Fruit fly (Drosophila melanogaster): ENCODE results near the gene CG14610.

DNA sequence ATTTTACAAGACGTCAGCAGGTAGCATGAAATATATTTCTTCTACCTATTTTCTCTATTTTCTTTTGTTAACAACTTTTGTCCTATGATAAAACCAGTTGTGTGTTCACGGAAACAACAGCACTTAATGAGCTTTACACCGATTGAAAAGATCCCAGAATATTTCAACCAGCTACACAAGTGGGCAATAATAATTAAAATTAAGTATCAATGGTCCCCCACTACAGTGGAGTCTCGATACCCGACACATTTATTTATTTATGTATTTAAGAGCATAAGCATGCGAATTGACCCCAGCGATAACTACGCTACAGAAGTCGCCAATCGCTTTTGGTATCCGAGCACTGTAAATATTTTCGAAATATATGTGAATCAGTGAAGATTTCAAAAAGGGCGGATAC lies 44.6 kb upstream of the CG14610 start:
- TF ChIP-seq dati (GFP tag; IDR thresholded peaks at IDR 0.05) (no peak), seq (GFP tag; IDR thresholded peaks at IDR 0.05) (no peak), amos (GFP tag; IDR thresholded peaks at IDR 0.05; ENCODE audit: partially characterized antibody) (no peak), prd (optimal IDR thresholded peaks at IDR 0.05) (no peak), prd (GFP tag; IDR thresholded peaks at IDR 0.05) (no peak), Dad (GFP tag; optimal IDR thresholded peaks at IDR 0.05) (no peak), org-1 (GFP tag; optimal IDR thresholded peaks at IDR 0.05) (no peak), CG32532 (GFP tag; IDR thresholded peaks at IDR 0.05) (no peak), run (tag; optimal IDR thresholded peaks at IDR 0.05) (no peak), CG15269 (tag; optimal IDR thresholded peaks at IDR 0.05) (no peak), ken (GFP tag; IDR thresholded peaks at IDR 0.05) (no peak)
